Fruit fly (Drosophila melanogaster) whole organism: ENCODE measurements around the gene drm.

ENCODE experiments used
- Dll ChIP-seq: fragments of >200 bp; optimal IDR thresholded peaks from 2 replicates; lab custom pipeline; 2017
- EcR ChIP-seq, 2 experiments: fragments of >200 bp; optimal IDR thresholded peaks; 2 replicates each; lab custom pipeline; 2017; ENCODE audit warnings: missing biosample characterization in 2 of 2, missing genetic modification characterization in 2 of 2, missing genetic modification reagents in 2 of 2
- pan ChIP-seq: fragments of >200 bp; optimal IDR thresholded peaks from 2 replicates; lab custom pipeline; 2017
- psq ChIP-seq: fragments of >200 bp; optimal IDR thresholded peaks from 2 replicates; lab custom pipeline; 2017
- usp ChIP-seq: fragments of >200 bp; optimal IDR thresholded peaks from 2 replicates; lab custom pipeline; 2017; ENCODE audit warnings: missing biosample characterization, missing genetic modification characterization, mixed read lengths

DNA sequence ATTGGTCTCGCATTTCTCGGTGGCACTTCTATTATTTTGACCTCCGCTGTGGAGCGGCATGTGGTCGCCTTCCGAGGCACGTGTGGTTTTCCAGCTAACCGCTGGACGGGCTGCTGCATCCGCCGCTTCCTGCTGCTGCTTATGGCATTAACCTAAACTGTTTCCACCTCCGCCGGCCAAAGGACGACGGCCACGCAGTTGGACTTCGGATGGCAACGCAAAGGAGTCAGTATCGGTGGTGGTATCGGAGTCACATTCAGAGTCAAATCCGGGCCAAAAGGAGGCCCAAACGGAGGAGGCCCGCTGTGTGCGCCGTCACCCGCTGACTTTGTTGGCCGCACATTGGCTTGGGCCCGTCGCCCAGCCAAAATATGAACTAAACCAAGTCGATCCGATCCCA is 10.7 kb downstream of the drm start:
- TF ChIP-seq EcR (GFP tag; optimal IDR thresholded peaks at IDR 0.05; lab: Kevin White, UChicago) = no peak
- TF ChIP-seq Dll (lab: Kevin White, UChicago) = no peak
- no peak for TF ChIP-seq usp
- TF ChIP-seq psq (lab: Kevin White, UChicago) = no peak
- TF ChIP-seq pan (lab: Kevin White, UChicago) = no peak
